Worm (Caenorhabditis elegans) whole organism, dauer: ENCODE data around the gene nhr-149.

ENCODE experiments used
- unc-62 ChIP-seq: sonication (generic microtip); optimal IDR thresholded peaks from 2 replicates; lab custom pipeline; 2017; ENCODE audit warnings: missing biosample characterization, missing genetic modification reagents, missing genetic modification characterization

The nhr-149 gene

ce11 chrV:7298463-7298862 lies 51.0 kb downstream of the nhr-149 start, which contains the start of gene F07G11.3:
TSS of gene F07G11.3 (plus strand) at chrV:7298763.
- TF ChIP-seq unc-62 (GFP tag; lab: Kevin White, UChicago): no peak
